Fruit fly (Drosophila melanogaster) whole organism: ENCODE data around the gene CSN3.

Experiments used
- CG8478 ChIP-seq: fragments of >200 bp; optimal IDR thresholded peaks from 2 replicates; lab custom pipeline; 2018; ENCODE audit warnings: inconsistent platforms
- Dll ChIP-seq: fragments of >200 bp; optimal IDR thresholded peaks from 2 replicates; lab custom pipeline; 2017
- EcR ChIP-seq, 2 experiments: fragments of >200 bp; optimal IDR thresholded peaks; 2 replicates each; lab custom pipeline; 2017; ENCODE audit warnings: missing biosample characterization in 2 of 2, missing genetic modification characterization in 2 of 2, missing genetic modification reagents in 2 of 2
- pan ChIP-seq: fragments of >200 bp; optimal IDR thresholded peaks from 2 replicates; lab custom pipeline; 2017
- psq ChIP-seq: fragments of >200 bp; optimal IDR thresholded peaks from 2 replicates; lab custom pipeline; 2017
- usp ChIP-seq: fragments of >200 bp; optimal IDR thresholded peaks from 2 replicates; lab custom pipeline; 2017; ENCODE audit warnings: missing biosample characterization, missing genetic modification characterization, mixed read lengths

DNA sequence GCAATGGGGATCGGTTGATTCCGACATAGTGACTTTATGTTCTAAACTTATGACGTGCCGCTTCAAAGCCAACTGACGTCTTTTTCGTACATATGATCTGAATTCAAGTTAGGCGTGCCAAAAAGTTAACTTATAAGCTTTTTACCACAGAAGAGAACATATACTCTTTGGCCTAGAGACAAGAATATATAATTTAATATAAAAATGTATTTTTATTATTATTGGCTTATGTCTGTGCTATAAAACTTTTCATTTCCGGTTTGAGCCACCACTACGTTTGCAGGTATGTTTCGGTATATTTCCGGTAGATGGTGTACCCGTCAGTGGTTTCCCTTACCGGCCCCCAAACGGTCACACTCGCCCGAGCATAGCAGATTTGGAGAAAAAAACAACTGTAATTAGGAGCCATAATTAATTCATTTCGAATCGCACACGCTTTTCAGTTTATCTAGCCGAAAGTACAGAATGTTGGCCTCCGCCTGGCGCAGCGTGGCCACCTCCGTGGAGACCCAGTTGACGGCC is 43.0 kb downstream of the CSN3 start, which contains the start of the genes CG3698 and tzn:
- TF ChIP-seq psq (lab: Kevin White, UChicago): no peak
- TF ChIP-seq EcR (GFP tag; optimal IDR thresholded peaks at IDR 0.05; lab: Kevin White, UChicago): no peak
- no peak for TF ChIP-seq usp (GFP tag; lab: Kevin White, UChicago)
- TF ChIP-seq Dll: no peak
- no peak for TF ChIP-seq CG8478
- TF ChIP-seq pan (lab: Kevin White, UChicago): no peak
